Worm (Caenorhabditis elegans): ENCODE measurements around the gene let-268.

DNA sequence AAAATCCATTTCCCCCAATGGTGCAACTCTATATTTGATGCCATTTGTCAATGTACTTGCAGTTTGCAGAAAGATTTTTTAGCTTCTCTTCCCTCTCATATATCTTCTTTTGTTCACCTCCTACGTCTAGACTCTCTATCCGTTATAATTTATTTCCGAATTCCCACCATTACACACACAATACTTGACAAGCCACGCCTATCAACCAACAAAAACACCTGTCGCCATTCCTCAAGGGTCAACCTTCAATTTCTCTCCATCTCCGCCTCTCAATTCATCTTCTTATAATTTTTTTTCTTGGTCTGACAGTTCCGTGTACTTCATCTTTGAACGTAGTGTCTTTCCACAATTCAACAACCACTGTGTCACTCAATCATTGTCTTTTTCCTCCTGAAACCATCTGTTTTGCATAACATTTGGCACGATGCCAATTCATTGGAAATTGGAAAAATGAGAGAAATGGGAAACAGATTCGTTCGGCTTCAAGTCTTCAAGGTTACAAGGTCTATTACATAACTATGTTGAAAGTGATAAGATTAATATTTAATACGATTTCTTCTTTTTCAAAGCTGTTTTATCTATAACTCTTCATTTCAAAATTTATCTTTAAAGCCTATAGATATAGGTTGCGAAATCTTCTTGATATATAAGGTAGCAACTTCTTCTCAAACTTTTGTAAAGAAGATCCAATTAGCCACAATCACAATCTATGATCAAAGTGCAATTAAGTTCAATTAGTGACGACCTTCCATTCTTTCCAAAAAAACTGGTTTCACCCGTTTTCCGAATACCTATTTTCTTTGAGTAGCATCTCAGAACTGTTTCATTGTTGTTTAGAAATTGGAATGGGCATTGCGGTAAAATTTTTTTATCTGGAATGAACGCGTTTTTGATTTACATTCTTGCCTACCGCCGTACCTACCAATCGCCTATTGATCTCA is 52.9 kb downstream of the let-268 start:
- TF ChIP-seq ztf-7 (tag; optimal IDR thresholded peaks at IDR 0.05) (no peak), saeg-2 (GFP tag; IDR thresholded peaks at IDR 0.05) (no peak), nhr-11 (tag; optimal IDR thresholded peaks at IDR 0.05) (no peak), zfp-2 (tag; optimal IDR thresholded peaks at IDR 0.05) (no peak), unc-39 (tag; optimal IDR thresholded peaks at IDR 0.05) (no peak), lsy-2 (tag; optimal IDR thresholded peaks at IDR 0.05) (no peak), nhr-77 (tag; optimal IDR thresholded peaks at IDR 0.05) (no peak), snpc-4 (tag; optimal IDR thresholded peaks at IDR 0.05) (no peak), zag-1 (tag; optimal IDR thresholded peaks at IDR 0.05) (no peak), ztf-11 (tag; optimal IDR thresholded peaks at IDR 0.05) (no peak), skn-1 (tag; optimal IDR thresholded peaks at IDR 0.05) (no peak), egl-27 (tag; optimal IDR thresholded peaks at IDR 0.05) (no peak), fkh-10 (GFP tag; optimal IDR thresholded peaks at IDR 0.05) (no peak)

Data from whole organism, L4 larva.